Worm (Caenorhabditis elegans) whole organism, early embryonic: ENCODE results near the gene ucr-1.
"Not testable (repeated sequence)": the region's sequence is repeated elsewhere in the genome, so short reads cannot be mapped to it uniquely, and the experiment has no call there.

Experiments
- F13C5.2 ChIP-seq: sonication (generic microtip); optimal IDR thresholded peaks from 2 replicates; lab custom pipeline; 2017; ENCODE audit warnings: mild to moderate bottlenecking, missing genetic modification characterization, inconsistent platforms, missing compliant biosample characterization
- aly-1 ChIP-seq: sonication (generic microtip); optimal IDR thresholded peaks from 2 replicates; lab custom pipeline; 2016; ENCODE audit warnings: missing genetic modification characterization, missing compliant biosample characterization
- ama-1 ChIP-seq: fragments of 150-350 bp; optimal IDR thresholded peaks from 2 replicates; lab custom pipeline; 2014
- ceh-36 ChIP-seq: sonication (generic microtip); optimal IDR thresholded peaks from 2 replicates; lab custom pipeline; 2016; ENCODE audit warnings: missing genetic modification characterization, inconsistent platforms, missing compliant biosample characterization
- flt-1 ChIP-seq: fragments of 200-800 bp; sonication (Bioruptor generic); IDR thresholded peaks from 2 replicates; pipeline ENCODE4 v1.3.6; 2022; ENCODE audit warnings: missing genetic modification characterization, missing compliant biosample characterization
- hmg-4 ChIP-seq: fragments of 200-800 bp; sonication (Bioruptor generic); optimal IDR thresholded peaks from 2 replicates; lab custom pipeline; 2018; ENCODE audit warnings: mild to moderate bottlenecking, missing genetic modification characterization, missing compliant biosample characterization
- scrt-1 ChIP-seq: fragments of 200-800 bp; sonication (Bioruptor generic); IDR thresholded peaks from 2 replicates; pipeline ENCODE4 v1.3.6; 2022; ENCODE audit warnings: missing genetic modification characterization, missing compliant biosample characterization
- tra-4 ChIP-seq: sonication (generic microtip); optimal IDR thresholded peaks from 2 replicates; lab custom pipeline; 2017; ENCODE audit warnings: missing genetic modification characterization, missing compliant biosample characterization

DNA sequence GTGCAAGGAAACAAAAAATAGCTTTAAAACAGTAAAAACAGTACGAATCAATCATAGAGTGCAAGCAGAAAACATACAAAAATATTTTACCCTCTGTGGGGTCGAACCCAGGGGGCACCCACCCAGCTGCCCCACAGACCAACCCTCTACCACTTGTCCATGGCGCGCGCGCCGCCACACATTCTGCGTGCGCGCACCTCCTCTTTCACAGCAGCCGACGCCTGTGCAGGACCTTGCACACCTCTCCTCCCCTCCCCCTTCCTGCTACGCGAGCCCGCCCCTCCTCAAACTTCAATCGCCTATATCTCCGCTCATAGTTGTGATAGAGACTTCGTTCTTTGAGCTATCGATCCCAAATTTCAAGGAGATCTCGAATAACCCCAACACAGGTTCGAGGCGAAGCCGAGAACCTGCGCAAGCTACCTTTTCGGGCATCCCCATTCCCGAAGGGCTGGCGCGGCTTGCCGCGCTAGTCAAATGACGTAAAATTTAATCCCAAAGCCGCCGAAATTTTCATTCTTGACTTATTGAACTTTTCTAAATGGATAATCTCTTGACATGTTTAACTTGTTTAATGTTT, 45.5 kb downstream of the ucr-1 start:
- TF ChIP-seq ama-1 (lab: Kevin White, UChicago); tra-4 (tag; lab: Kevin White, UChicago); F13C5.2 (tag; lab: Kevin White, UChicago); scrt-1 (GFP tag; lab: Robert Waterston, UW); ceh-36; flt-1 (GFP tag; lab: Robert Waterston, UW); aly-1 (tag; lab: Kevin White, UChicago): not testable (repeated sequence)
- TF ChIP-seq hmg-4, result peak; percentile 5
